Worm (Caenorhabditis elegans) whole organism, L4 larva: ENCODE results near the gene bus-12.

Experiments used
- Y5F2A.4 ChIP-seq: fragments of 200-800 bp; sonication (Bioruptor generic); optimal IDR thresholded peaks from 2 replicates; lab custom pipeline; 2018; ENCODE audit warnings: mild to moderate bottlenecking, missing genetic modification characterization, missing compliant biosample characterization
- ama-1 ChIP-seq: fragments of 150-350 bp; optimal IDR thresholded peaks from 2 replicates; lab custom pipeline; 2014; ENCODE audit warnings: inconsistent platforms, mixed read lengths
- egl-27 ChIP-seq: sonication (generic microtip); optimal IDR thresholded peaks from 3 replicates; lab custom pipeline; 2017; ENCODE audit warnings: missing biosample characterization, missing genetic modification reagents, missing genetic modification characterization
- lin-13 ChIP-seq: fragments of 150-350 bp; optimal IDR thresholded peaks from 2 replicates; lab custom pipeline; 2014; ENCODE audit warnings: missing biosample characterization, missing genetic modification reagents, missing genetic modification characterization
- lin-38 ChIP-seq: fragments of 200-800 bp; sonication (Bioruptor generic); IDR thresholded peaks from 2 replicates; pipeline ENCODE4 v1.3.6; 2022; ENCODE audit warnings: missing genetic modification reagents, missing genetic modification characterization, missing compliant biosample characterization
- lin-39 ChIP-seq: fragments of 150-350 bp; optimal IDR thresholded peaks from 2 replicates; lab custom pipeline; 2014; ENCODE audit warnings: missing biosample characterization, missing genetic modification reagents, missing genetic modification characterization
- mdt-29 ChIP-seq: fragments of 200-800 bp; sonication (Bioruptor generic); IDR thresholded peaks from 2 replicates; pipeline ENCODE4 v1.3.6; 2022; ENCODE audit warnings: missing genetic modification reagents, missing genetic modification characterization, missing compliant biosample characterization
- nhr-76 ChIP-seq: fragments of 150-350 bp; optimal IDR thresholded peaks from 2 replicates; lab custom pipeline; 2014; ENCODE audit warnings: missing biosample characterization, missing genetic modification characterization
- pha-4 ChIP-seq, 2 experiments: fragments of 150-350 bp in 1 of 2; fragments of 200-800 bp in 1 of 2; sonication (Bioruptor generic) in 1 of 2; IDR thresholded peaks in 1 of 2; optimal IDR thresholded peaks in 1 of 2; 2 replicates each; pipeline versions ENCODE4 v1.3.6 to Lab custom; 2014 to 2022; ENCODE audit warnings: missing genetic modification characterization in 2 of 2, missing genetic modification reagents in 2 of 2, missing biosample characterization in 1 of 2, missing compliant biosample characterization in 1 of 2
- snpc-1.2 ChIP-seq: fragments of 200-800 bp; sonication (Bioruptor generic); IDR thresholded peaks from 2 replicates; pipeline ENCODE4 v1.3.6; 2022; ENCODE audit warnings: missing genetic modification reagents, missing genetic modification characterization, missing compliant biosample characterization

- TF ChIP-seq lin-13 = no peak
- no peak for TF ChIP-seq lin-39 (tag; lab: Kevin White, UChicago)
- TF ChIP-seq snpc-1.2 (GFP tag; lab: Robert Waterston, UW) = no peak
- TF ChIP-seq nhr-76 (tag; lab: Kevin White, UChicago) = no peak
- no peak for TF ChIP-seq Y5F2A.4 (GFP tag; lab: Kevin White, UChicago)
- TF ChIP-seq egl-27 (tag; lab: Kevin White, UChicago) = no peak
- TF ChIP-seq mdt-29 (GFP tag; lab: Robert Waterston, UW) = no peak
- no peak for TF ChIP-seq lin-38
- no peak for TF ChIP-seq pha-4 (GFP tag; IDR thresholded peaks at IDR 0.05; lab: Robert Waterston, UW)
- no peak for TF ChIP-seq pha-4 (tag; optimal IDR thresholded peaks at IDR 0.05; lab: Kevin White, UChicago)
- no peak for TF ChIP-seq ama-1 (lab: Kevin White, UChicago)
Measured at ce11 chrIV:13246961-13247360, 9.0 kb upstream of the bus-12 start, which contains the start of gene JC8.7.
